Worm (Caenorhabditis elegans): Measurements from ENCODE around the gene C27C12.1.

DNA sequence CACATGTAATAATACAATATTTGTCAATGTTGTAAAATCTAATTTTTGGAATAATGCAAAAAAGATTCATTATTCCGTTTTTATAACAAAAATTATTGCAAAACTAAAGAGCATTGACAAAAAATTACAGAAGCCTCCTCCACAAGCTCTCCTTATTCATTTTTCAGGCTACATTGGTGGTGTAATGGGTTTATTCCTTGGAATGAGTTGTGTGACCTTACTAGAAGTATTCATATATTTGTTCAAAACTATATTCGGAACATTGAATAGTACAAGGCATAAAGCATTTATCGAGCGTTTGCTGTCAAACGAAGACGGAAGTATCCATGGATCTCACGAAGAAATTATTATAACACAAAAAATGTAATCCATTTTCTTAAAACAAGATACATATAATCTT, 1.7 kb downstream of the C27C12.1 start:
- TF ChIP-seq nhr-10 (tag; optimal IDR thresholded peaks at IDR 0.05): no peak
- TF ChIP-seq lin-39 (tag; optimal IDR thresholded peaks at IDR 0.05): no peak
- TF ChIP-seq blmp-1 (tag; optimal IDR thresholded peaks at IDR 0.05; ENCODE audit: insufficient read depth): no peak
- no peak for TF ChIP-seq gmeb-1 (tag; optimal IDR thresholded peaks at IDR 0.05)
- TF ChIP-seq lsy-2 (tag; optimal IDR thresholded peaks at IDR 0.05): no peak
- no peak for TF ChIP-seq fos-1 (tag; optimal IDR thresholded peaks at IDR 0.05)
- TF ChIP-seq skn-1 (tag; optimal IDR thresholded peaks at IDR 0.05): no peak
- TF ChIP-seq lin-13 (GFP tag; optimal IDR thresholded peaks at IDR 0.05): no peak
- TF ChIP-seq ztf-1 (GFP tag; conservative IDR thresholded peaks at IDR 0.05): no peak
- no peak for TF ChIP-seq ceh-82 (tag; optimal IDR thresholded peaks at IDR 0.05)
- TF ChIP-seq nhr-12 (tag; optimal IDR thresholded peaks at IDR 0.05): no peak
- TF ChIP-seq mdl-1 (tag; optimal IDR thresholded peaks at IDR 0.05): no peak
